Fruit fly (Drosophila melanogaster) whole organism, embryonic: ENCODE results near the gene CG46304.

Experiments
- CG1024 ChIP-seq: fragments of 200-800 bp; sonication (Bioruptor generic); IDR thresholded peaks from 2 replicates; pipeline ENCODE4 v1.3.6; 2022; ENCODE audit warnings: missing biosample characterization, missing genetic modification characterization
- CG31365 ChIP-seq: fragments of 200-800 bp; sonication (Bioruptor generic); optimal IDR thresholded peaks from 2 replicates; lab custom pipeline; 2018; ENCODE audit warnings: missing biosample characterization, mild to moderate bottlenecking, missing genetic modification characterization
- CG4360 ChIP-seq: fragments of 200-800 bp; sonication (Bioruptor generic); IDR thresholded peaks from 2 replicates; pipeline ENCODE4 v1.3.6; 2022; ENCODE audit warnings: missing biosample characterization, missing genetic modification characterization
- CG7357 ChIP-seq: fragments of 200-800 bp; sonication (Bioruptor generic); IDR thresholded peaks from 3 replicates; pipeline ENCODE4 v1.3.6; 2022; ENCODE audit warnings: missing biosample characterization, missing genetic modification characterization
- CG7786 ChIP-seq: fragments of 200-800 bp; sonication (Bioruptor generic); optimal IDR thresholded peaks from 2 replicates; lab custom pipeline; 2016; ENCODE audit warnings: missing biosample characterization, missing genetic modification characterization
- CG9727 ChIP-seq: fragments of 200-800 bp; sonication (Bioruptor generic); optimal IDR thresholded peaks from 3 replicates; lab custom pipeline; 2017; ENCODE audit warnings: missing biosample characterization, mild to moderate bottlenecking, missing genetic modification characterization
- Oli ChIP-seq: fragments of 200-800 bp; sonication (Bioruptor generic); optimal IDR thresholded peaks from 2 replicates; lab custom pipeline; 2018; ENCODE audit warnings: missing biosample characterization, mild to moderate bottlenecking, missing genetic modification characterization, moderate library complexity
- Sox102F ChIP-seq: fragments of 200-800 bp; sonication (Bioruptor generic); optimal IDR thresholded peaks from 2 replicates; lab custom pipeline; 2018; ENCODE audit warnings: missing biosample characterization, mild to moderate bottlenecking, missing genetic modification characterization, moderate library complexity
- ems ChIP-seq: fragments of 200-800 bp; sonication (Bioruptor generic); optimal IDR thresholded peaks from 3 replicates; lab custom pipeline; 2016; ENCODE audit warnings: missing biosample characterization, missing genetic modification characterization
- unpg ChIP-seq: fragments of 200-800 bp; sonication (Bioruptor generic); optimal IDR thresholded peaks from 3 replicates; lab custom pipeline; 2018; ENCODE audit warnings: missing biosample characterization, mild to moderate bottlenecking, missing genetic modification characterization, moderate library complexity
- vfl ChIP-seq: fragments of 200-800 bp; sonication (Bioruptor generic); optimal IDR thresholded peaks from 2 replicates; lab custom pipeline; 2016; ENCODE audit warnings: missing biosample characterization, missing genetic modification characterization

- TF ChIP-seq Sox102F (GFP tag; lab: Kevin White, UChicago) (peak; percentile 18), CG1024 (GFP tag; lab: Robert Waterston, UW) (no peak), CG7786 (GFP tag; lab: Kevin White, UChicago) (no peak), ems (GFP tag; lab: Kevin White, UChicago) (no peak), CG31365 (tag; lab: Kevin White, UChicago) (no peak), Oli (tag; lab: Kevin White, UChicago) (peak; percentile 7), CG7357 (no peak), unpg (GFP tag; lab: Kevin White, UChicago) (no peak), CG9727 (GFP tag; lab: Kevin White, UChicago) (no peak), CG4360 (GFP tag; lab: Robert Waterston, UW) (no peak), vfl (GFP tag; lab: Kevin White, UChicago) (no peak)
These were observed 49.1 kb upstream of the CG46304 start for dm6 chr2L:18896818-18897578.
